Worm (Caenorhabditis elegans): ENCODE results near the gene F46H6.5.

- TF ChIP-seq F57C9.4 (tag; optimal IDR thresholded peaks at IDR 0.05) (no peak), tlf-1 (GFP tag; optimal IDR thresholded peaks at IDR 0.05) (no peak), lin-35 (GFP tag; optimal IDR thresholded peaks at IDR 0.05) (no peak), madf-3 (GFP tag; IDR thresholded peaks at IDR 0.05) (no peak), ceh-100 (GFP tag; IDR thresholded peaks at IDR 0.05) (no peak), snpc-4 (GFP tag; optimal IDR thresholded peaks at IDR 0.05) (no peak), snpc-4 (tag; optimal IDR thresholded peaks at IDR 0.05) (no peak), ama-1 (optimal IDR thresholded peaks at IDR 0.05) (no peak), ama-1 (GFP tag; optimal IDR thresholded peaks at IDR 0.05) (no peak)
Measured at ce11 chrX:4523315-4523714, 31.3 kb upstream of the F46H6.5 start.

Measured in whole organism, young adult.